Fruit fly (Drosophila melanogaster): ENCODE results near the gene CG18223.

The CG18223 gene

dm6 chr3L:18870027-18870426, 50.1 kb downstream of the CG18223 start, which contains the start of gene Blos3 (continued):
- TF ChIP-seq CG1233 (GFP tag; optimal IDR thresholded peaks at IDR 0.05) (peak; percentile 24), CG4328 (GFP tag; optimal IDR thresholded peaks at IDR 0.05) (peak; percentile 17), CG13775 (GFP tag; optimal IDR thresholded peaks at IDR 0.05) (peak; percentile 15), CG4424 (GFP tag; optimal IDR thresholded peaks at IDR 0.05) (peak; percentile 29), crp (GFP tag; optimal IDR thresholded peaks at IDR 0.05) (peak in 1 of 2 experiments; percentile 35), CG18619 (GFP tag; optimal IDR thresholded peaks at IDR 0.05) (peak; percentile 0), ranshi (GFP tag; IDR thresholded peaks at IDR 0.05) (0 out of 2 replicates have a peak, but pooled peaks have one; percentile 20), CG15514 (GFP tag; optimal IDR thresholded peaks at IDR 0.05) (peak; percentile 37), vfl (GFP tag; optimal IDR thresholded peaks at IDR 0.05) (peak; percentile 10), cwo (GFP tag; optimal IDR thresholded peaks at IDR 0.05) (no peak), tio (GFP tag; optimal IDR thresholded peaks at IDR 0.05) (peak; percentile 19), tx (GFP tag; optimal IDR thresholded peaks at IDR 0.05) (peak; percentile 16), CG12659 (GFP tag; optimal IDR thresholded peaks at IDR 0.05) (peak; percentile 32), Ssrp (tag; optimal IDR thresholded peaks at IDR 0.05) (peak; percentile 39), pum (GFP tag; optimal IDR thresholded peaks at IDR 0.05) (peak; percentile 60), pzg (GFP tag; optimal IDR thresholded peaks at IDR 0.05) (peak; percentile 22), CG17385 (GFP tag; optimal IDR thresholded peaks at IDR 0.05) (peak; percentile 3), Dad (GFP tag; optimal IDR thresholded peaks at IDR 0.05) (peak; percentile 15), chn (GFP tag; optimal IDR thresholded peaks at IDR 0.05) (peak; percentile 52), Camta (GFP tag; optimal IDR thresholded peaks at IDR 0.05) (peak; percentile 37), Rx (GFP tag; IDR thresholded peaks at IDR 0.05) (peak; percentile 16; the same call in 1 of the 2 replicates), Chrac-16 (GFP tag; optimal IDR thresholded peaks at IDR 0.05) (peak; percentile 49), ems (GFP tag; optimal IDR thresholded peaks at IDR 0.05) (no peak), Hmr (GFP tag; optimal IDR thresholded peaks at IDR 0.05) (peak; percentile 52), Dek (tag; optimal IDR thresholded peaks at IDR 0.05) (peak; percentile 3), pita (GFP tag; optimal IDR thresholded peaks at IDR 0.05) (no peak), TFAM (GFP tag; optimal IDR thresholded peaks at IDR 0.05) (no peak), Atf-2 (GFP tag; optimal IDR thresholded peaks at IDR 0.05) (peak; percentile 51), zfh1 (GFP tag; IDR thresholded peaks at IDR 0.05) (0 out of 3 replicates have a peak, but pooled peaks have one; percentile 34), CG10654 (GFP tag; optimal IDR thresholded peaks at IDR 0.05) (peak; percentile 20), Deaf1 (tag; optimal IDR thresholded peaks at IDR 0.05) (no peak), CTCF (GFP tag; optimal IDR thresholded peaks at IDR 0.05) (peak; percentile 10), az2 (GFP tag; optimal IDR thresholded peaks at IDR 0.05) (peak; percentile 62), sens (GFP tag) (peak; percentile 92), Trl (optimal IDR thresholded peaks at IDR 0.05) (no peak), Trl (GFP tag; optimal IDR thresholded peaks at IDR 0.05) (peak; percentile 66), Xrp1 (GFP tag; IDR thresholded peaks at IDR 0.05) (peak; percentile 40; the same call in 1 of the 2 replicates), Meics (GFP tag; optimal IDR thresholded peaks at IDR 0.05) (peak; percentile 60), CG10267 (tag; optimal IDR thresholded peaks at IDR 0.05) (peak; percentile 36), phol (tag; optimal IDR thresholded peaks at IDR 0.05) (peak; percentile 53), NfI (GFP tag; optimal IDR thresholded peaks at IDR 0.05) (peak; percentile 55), Poxn (GFP tag; IDR thresholded peaks at IDR 0.05) (no peak), pho (GFP tag; optimal IDR thresholded peaks at IDR 0.05) (peak; percentile 57), usp (GFP tag; optimal IDR thresholded peaks at IDR 0.05) (no peak), CG1832 (GFP tag; optimal IDR thresholded peaks at IDR 0.05) (no peak), vvl (GFP tag; IDR thresholded peaks at IDR 0.05) (peak; percentile 41; the same call in 1 of the 2 replicates), slp2 (GFP tag; optimal IDR thresholded peaks at IDR 0.05) (peak; percentile 2), Atf3 (GFP tag; optimal IDR thresholded peaks at IDR 0.05) (peak; percentile 9), CG9727 (GFP tag; optimal IDR thresholded peaks at IDR 0.05) (peak; percentile 32), pros (GFP tag; optimal IDR thresholded peaks at IDR 0.05) (no peak), CG14710 (tag; optimal IDR thresholded peaks at IDR 0.05) (peak; percentile 34), esg (GFP tag; conservative IDR thresholded peaks at IDR 0.05) (no peak)
